Worm (Caenorhabditis elegans) whole organism, L2 larva: ENCODE results near the gene H43E16.1.

ENCODE experiments used
- C34F6.9 ChIP-seq: fragments of 150-350 bp; optimal IDR thresholded peaks from 2 replicates; lab custom pipeline; 2014; ENCODE audit warnings: missing biosample characterization, missing genetic modification characterization
- F13H6.1 ChIP-seq: sonication (generic microtip); optimal IDR thresholded peaks from 2 replicates; lab custom pipeline; 2016; ENCODE audit warnings: missing genetic modification characterization, missing compliant biosample characterization
- R02D3.7 ChIP-seq: fragments of 150-350 bp; optimal IDR thresholded peaks from 2 replicates; lab custom pipeline; 2014; ENCODE audit warnings: missing biosample characterization, missing genetic modification characterization
- Y55F3AM.14 ChIP-seq: fragments of 200-800 bp; sonication (Bioruptor generic); optimal IDR thresholded peaks from 2 replicates; lab custom pipeline; 2018; ENCODE audit warnings: mild to moderate bottlenecking, missing genetic modification characterization, missing compliant biosample characterization
- alr-1 ChIP-seq: fragments of 150-350 bp; optimal IDR thresholded peaks from 2 replicates; lab custom pipeline; 2014; ENCODE audit warnings: missing biosample characterization, missing genetic modification characterization
- aly-2 ChIP-seq: fragments of 150-350 bp; optimal IDR thresholded peaks from 2 replicates; lab custom pipeline; 2014; ENCODE audit warnings: missing biosample characterization, missing genetic modification characterization
- ama-1 ChIP-seq: fragments of 150-350 bp; optimal IDR thresholded peaks from 2 replicates; lab custom pipeline; 2018; ENCODE audit warnings: inconsistent platforms
- crh-2 ChIP-seq: sonication (generic microtip); optimal IDR thresholded peaks from 2 replicates; lab custom pipeline; 2017; ENCODE audit warnings: missing biosample characterization, missing genetic modification characterization
- dmd-4 ChIP-seq: sonication (generic microtip); optimal IDR thresholded peaks from 2 replicates; lab custom pipeline; 2017; ENCODE audit warnings: missing biosample characterization, missing genetic modification characterization
- egl-27 ChIP-seq: sonication (generic microtip); optimal IDR thresholded peaks from 3 replicates; lab custom pipeline; 2017; ENCODE audit warnings: missing biosample characterization, missing genetic modification reagents, missing genetic modification characterization
- elt-1 ChIP-seq: fragments of 150-350 bp; optimal IDR thresholded peaks from 2 replicates; lab custom pipeline; 2014; ENCODE audit warnings: missing biosample characterization, missing genetic modification characterization
- elt-3 ChIP-seq: sonication (generic microtip); optimal IDR thresholded peaks from 2 replicates; lab custom pipeline; 2017; ENCODE audit warnings: missing biosample characterization, missing genetic modification characterization
- gmeb-1 ChIP-seq: fragments of 150-350 bp; optimal IDR thresholded peaks from 2 replicates; lab custom pipeline; 2014; ENCODE audit warnings: missing biosample characterization, missing genetic modification characterization
- lin-13 ChIP-seq: fragments of 150-350 bp; optimal IDR thresholded peaks from 2 replicates; lab custom pipeline; 2014; ENCODE audit warnings: missing biosample characterization, missing genetic modification reagents, missing genetic modification characterization
- lin-39 ChIP-seq: fragments of 150-350 bp; optimal IDR thresholded peaks from 2 replicates; lab custom pipeline; 2014; ENCODE audit warnings: missing biosample characterization, missing genetic modification reagents, missing genetic modification characterization
- lsy-2 ChIP-seq, 2 experiments: fragments of 150-350 bp in 1 of 2; sonication (generic microtip) in 1 of 2; optimal IDR thresholded peaks; 2 replicates each; lab custom pipeline; 2014 to 2017; ENCODE audit warnings: missing biosample characterization in 2 of 2, missing genetic modification characterization in 2 of 2
- mab-5 ChIP-seq: fragments of 150-350 bp; optimal IDR thresholded peaks from 2 replicates; lab custom pipeline; 2014; ENCODE audit warnings: missing biosample characterization, missing genetic modification characterization
- mbf-1 ChIP-seq: sonication (generic microtip); optimal IDR thresholded peaks from 2 replicates; lab custom pipeline; 2017; ENCODE audit warnings: missing biosample characterization, missing genetic modification characterization
- mdl-1 ChIP-seq, 2 experiments: fragments of 150-350 bp in 1 of 2; sonication (generic microtip) in 1 of 2; optimal IDR thresholded peaks; 2 replicates each; lab custom pipeline; 2017; ENCODE audit warnings: missing biosample characterization in 2 of 2, missing genetic modification characterization in 2 of 2
- nhr-11 ChIP-seq: fragments of 150-350 bp; optimal IDR thresholded peaks from 2 replicates; lab custom pipeline; 2014; ENCODE audit warnings: missing biosample characterization, missing genetic modification characterization
- nhr-12 ChIP-seq: fragments of 150-350 bp; optimal IDR thresholded peaks from 2 replicates; lab custom pipeline; 2014; ENCODE audit warnings: missing biosample characterization, missing genetic modification characterization
- nhr-129 ChIP-seq: fragments of 150-350 bp; optimal IDR thresholded peaks from 2 replicates; lab custom pipeline; 2014; ENCODE audit warnings: missing biosample characterization, missing genetic modification characterization
- nhr-21 ChIP-seq: fragments of 150-350 bp; optimal IDR thresholded peaks from 2 replicates; lab custom pipeline; 2014; ENCODE audit warnings: missing biosample characterization, missing genetic modification characterization
- nhr-23 ChIP-seq: fragments of 150-350 bp; optimal IDR thresholded peaks from 2 replicates; lab custom pipeline; 2014; ENCODE audit warnings: missing biosample characterization, missing genetic modification reagents, missing genetic modification characterization
- nhr-237 ChIP-seq: fragments of 150-350 bp; optimal IDR thresholded peaks from 2 replicates; lab custom pipeline; 2014; ENCODE audit warnings: missing biosample characterization, missing genetic modification characterization
- nhr-25 ChIP-seq: fragments of 150-350 bp; sonication (generic microtip); optimal IDR thresholded peaks from 3 replicates; lab custom pipeline; 2014; ENCODE audit warnings: missing biosample characterization, missing genetic modification characterization
- nhr-6 ChIP-seq: fragments of 150-350 bp; optimal IDR thresholded peaks from 2 replicates; lab custom pipeline; 2014; ENCODE audit warnings: missing biosample characterization, missing genetic modification characterization
- nhr-77 ChIP-seq: fragments of 150-350 bp; optimal IDR thresholded peaks from 2 replicates; lab custom pipeline; 2014; ENCODE audit warnings: missing biosample characterization, missing genetic modification characterization
- peb-1 ChIP-seq: fragments of 150-350 bp; optimal IDR thresholded peaks from 2 replicates; lab custom pipeline; 2014; ENCODE audit warnings: missing biosample characterization, missing genetic modification characterization
- sem-4 ChIP-seq: fragments of 150-350 bp; optimal IDR thresholded peaks from 2 replicates; lab custom pipeline; 2014; ENCODE audit warnings: missing biosample characterization, missing genetic modification reagents, missing genetic modification characterization
- skn-1 ChIP-seq: sonication (generic microtip); optimal IDR thresholded peaks from 2 replicates; lab custom pipeline; 2017; ENCODE audit warnings: missing biosample characterization, missing genetic modification characterization
- sma-3 ChIP-seq: sonication (generic microtip); optimal IDR thresholded peaks from 2 replicates; lab custom pipeline; 2016; ENCODE audit warnings: missing genetic modification reagents, missing genetic modification characterization, missing compliant biosample characterization
- sma-9 ChIP-seq, 2 experiments: fragments of 150-350 bp in 1 of 2; sonication (generic microtip) in 1 of 2; optimal IDR thresholded peaks; 2 replicates each; lab custom pipeline; 2014 to 2016; ENCODE audit warnings: missing genetic modification characterization in 2 of 2, mild to moderate bottlenecking in 1 of 2, missing biosample characterization in 1 of 2, missing compliant biosample characterization in 1 of 2, missing genetic modification reagents in 1 of 2, moderate library complexity in 1 of 2
- snpc-4 ChIP-seq: fragments of 150-350 bp; optimal IDR thresholded peaks from 2 replicates; lab custom pipeline; 2014; ENCODE audit warnings: missing biosample characterization, missing genetic modification characterization
- unc-39 ChIP-seq: fragments of 150-350 bp; optimal IDR thresholded peaks from 2 replicates; lab custom pipeline; 2014; ENCODE audit warnings: missing biosample characterization, missing genetic modification characterization
- unc-55 ChIP-seq: fragments of 150-350 bp; sonication (generic microtip); optimal IDR thresholded peaks from 3 replicates; lab custom pipeline; 2014; ENCODE audit warnings: missing biosample characterization, missing genetic modification reagents, missing genetic modification characterization
- unc-62 ChIP-seq: fragments of 150-350 bp; optimal IDR thresholded peaks from 2 replicates; lab custom pipeline; 2014; ENCODE audit warnings: missing biosample characterization, missing genetic modification reagents, missing genetic modification characterization
- zag-1 ChIP-seq: fragments of 150-350 bp; optimal IDR thresholded peaks from 2 replicates; lab custom pipeline; 2014; ENCODE audit warnings: missing biosample characterization, missing genetic modification characterization
- ztf-11 ChIP-seq: sonication (generic microtip); optimal IDR thresholded peaks from 2 replicates; lab custom pipeline; 2017; ENCODE audit warnings: missing biosample characterization, missing genetic modification characterization
- ztf-4 ChIP-seq: fragments of 150-350 bp; optimal IDR thresholded peaks from 2 replicates; lab custom pipeline; 2014; ENCODE audit warnings: missing biosample characterization, missing genetic modification characterization

H43E16.1 gene

ce11 chrII:6705593-6706228 is 31.6 kb downstream of the H43E16.1 start, which contains the start of gene rpy-1 (continued):
- TF ChIP-seq elt-3 (tag; lab: Kevin White, UChicago), result no peak
- TF ChIP-seq unc-55 (GFP tag; lab: Kevin White, UChicago), result peak; percentile 79
- no peak for TF ChIP-seq R02D3.7 (tag; lab: Kevin White, UChicago)
- no peak for TF ChIP-seq nhr-23 (tag; lab: Kevin White, UChicago)
- TF ChIP-seq nhr-21 (tag; lab: Kevin White, UChicago), result no peak

- TF ChIP-seq gmeb-1 (tag; lab: Kevin White, UChicago) (no peak), alr-1 (tag; lab: Kevin White, UChicago) (no peak), nhr-11 (tag; lab: Kevin White, UChicago) (no peak), ztf-11 (no peak), zag-1 (tag; lab: Kevin White, UChicago) (no peak), dmd-4 (tag; lab: Kevin White, UChicago) (no peak), nhr-25 (tag; lab: Kevin White, UChicago) (no peak), lin-39 (tag; lab: Kevin White, UChicago) (no peak), unc-62 (GFP tag; lab: Kevin White, UChicago) (no peak), ama-1 (lab: Kevin White, UChicago) (no peak), snpc-4 (tag; lab: Kevin White, UChicago) (no peak), peb-1 (tag; lab: Kevin White, UChicago) (no peak), lsy-2 (tag; optimal IDR thresholded peaks at IDR 0.05; lab: Kevin White, UChicago) (no peak), aly-2 (tag; lab: Kevin White, UChicago) (no peak), unc-55 (GFP tag; lab: Kevin White, UChicago) (no peak), egl-27 (no peak)
- TF ChIP-seq, all 48 proteins: peak for 0
Observed at ce11 chrII:6706552-6707091, 32.6 kb downstream of the H43E16.1 start.

- TF ChIP-seq crh-2 (tag; lab: Kevin White, UChicago) (peak; percentile 20), unc-39 (tag; lab: Kevin White, UChicago) (no peak), elt-3 (tag; lab: Kevin White, UChicago) (no peak), mdl-1 (tag; optimal IDR thresholded peaks at IDR 0.05; lab: Kevin White, UChicago) (no peak), sma-9 (GFP tag; optimal IDR thresholded peaks at IDR 0.05; lab: Kevin White, UChicago) (peak; percentile 44), sma-9 (tag; optimal IDR thresholded peaks at IDR 0.05; lab: Kevin White, UChicago) (no peak), egl-27 (no peak), ztf-11 (no peak), nhr-129 (tag; lab: Kevin White, UChicago) (peak; percentile 39), F13H6.1 (tag; lab: Kevin White, UChicago) (peak; percentile 77), sma-3 (GFP tag; lab: Kevin White, UChicago) (no peak), nhr-25 (tag; lab: Kevin White, UChicago) (no peak), unc-55 (GFP tag; lab: Kevin White, UChicago) (peak; percentile 55), lin-39 (tag; lab: Kevin White, UChicago) (peak; percentile 86), Y55F3AM.14 (GFP tag; lab: Kevin White, UChicago) (peak; percentile 37), gmeb-1 (tag; lab: Kevin White, UChicago) (no peak), unc-62 (GFP tag; lab: Kevin White, UChicago) (peak; percentile 20), nhr-11 (tag; lab: Kevin White, UChicago) (no peak), sem-4 (tag; lab: Kevin White, UChicago) (peak; percentile 65), lin-13 (peak; percentile 43), zag-1 (tag; lab: Kevin White, UChicago) (no peak), C34F6.9 (peak; percentile 49), mab-5 (tag; lab: Kevin White, UChicago) (peak; percentile 88), lsy-2 (tag; optimal IDR thresholded peaks at IDR 0.05; lab: Kevin White, UChicago) (peak in 1 of 2 experiments; percentile 55)
Observed at ce11 chrII:6707496-6708260, 33.6 kb downstream of the H43E16.1 start.

- TF ChIP-seq ztf-11 (no peak), nhr-12 (tag; lab: Kevin White, UChicago) (no peak), elt-1 (tag; lab: Kevin White, UChicago) (no peak), sma-3 (GFP tag; lab: Kevin White, UChicago) (no peak), sma-9 (GFP tag; optimal IDR thresholded peaks at IDR 0.05; lab: Kevin White, UChicago) (peak; percentile 57), sma-9 (tag; optimal IDR thresholded peaks at IDR 0.05; lab: Kevin White, UChicago) (no peak), dmd-4 (tag; lab: Kevin White, UChicago) (no peak), nhr-129 (tag; lab: Kevin White, UChicago) (peak; percentile 76), nhr-21 (tag; lab: Kevin White, UChicago) (no peak), F13H6.1 (tag; lab: Kevin White, UChicago) (peak; percentile 76), alr-1 (tag; lab: Kevin White, UChicago) (no peak), gmeb-1 (tag; lab: Kevin White, UChicago) (no peak), ztf-4 (no peak), nhr-77 (no peak), skn-1 (no peak), crh-2 (tag; lab: Kevin White, UChicago) (peak; percentile 39), egl-27 (no peak), nhr-23 (tag; lab: Kevin White, UChicago) (no peak), mbf-1 (no peak), unc-55 (GFP tag; lab: Kevin White, UChicago) (peak; percentile 72), lin-39 (tag; lab: Kevin White, UChicago) (no peak), nhr-6 (tag; lab: Kevin White, UChicago) (no peak), ama-1 (lab: Kevin White, UChicago) (no peak), nhr-237 (tag; lab: Kevin White, UChicago) (no peak), peb-1 (tag; lab: Kevin White, UChicago) (no peak)
Observed at ce11 chrII:6708980-6709379, 34.9 kb downstream of the H43E16.1 start.
